Fruit fly (Drosophila melanogaster) whole organism, embryonic: ENCODE results near the gene Wdr59.

Experiments used
- ATbp ChIP-seq: fragments of 200-800 bp; sonication (Bioruptor generic); optimal IDR thresholded peaks from 2 replicates; lab custom pipeline; 2017; ENCODE audit warnings: missing biosample characterization, mild to moderate bottlenecking, missing genetic modification characterization, missing genetic modification reagents
- Antp ChIP-seq: fragments of 200-800 bp; sonication (Bioruptor generic); optimal IDR thresholded peaks from 3 replicates; lab custom pipeline; 2016; ENCODE audit warnings: missing biosample characterization, missing genetic modification characterization
- Asciz ChIP-seq: fragments of 200-800 bp; sonication (Bioruptor generic); optimal IDR thresholded peaks from 2 replicates; lab custom pipeline; 2017; ENCODE audit warnings: missing biosample characterization, mild to moderate bottlenecking, missing genetic modification characterization, missing genetic modification reagents
- Atf-2 ChIP-seq: fragments of 200-800 bp; sonication (Bioruptor generic); optimal IDR thresholded peaks from 2 replicates; lab custom pipeline; 2016; ENCODE audit warnings: missing biosample characterization, missing genetic modification characterization
- C15 ChIP-seq: fragments of 200-800 bp; sonication (Bioruptor generic); IDR thresholded peaks from 3 replicates; pipeline ENCODE4 v1.3.6; 2022; ENCODE audit warnings: missing biosample characterization, missing genetic modification characterization
- CG10209 ChIP-seq: fragments of 200-800 bp; sonication (Bioruptor generic); optimal IDR thresholded peaks from 3 replicates; lab custom pipeline; 2017; ENCODE audit warnings: missing biosample characterization, mild to moderate bottlenecking, missing genetic modification characterization, missing genetic modification reagents
- CG10267 ChIP-seq: fragments of 200-800 bp; sonication (Bioruptor generic); optimal IDR thresholded peaks from 2 replicates; lab custom pipeline; 2018; ENCODE audit warnings: missing biosample characterization, mild to moderate bottlenecking, missing genetic modification characterization, moderate library complexity
- CG11247 ChIP-seq: fragments of 200-800 bp; sonication (Bioruptor generic); IDR thresholded peaks from 2 replicates; pipeline ENCODE4 v1.3.6; 2022; ENCODE audit warnings: missing biosample characterization, missing genetic modification characterization
- CG11504 ChIP-seq: fragments of 200-800 bp; sonication (Bioruptor generic); optimal IDR thresholded peaks from 3 replicates; lab custom pipeline; 2019; ENCODE audit warnings: missing biosample characterization, mild to moderate bottlenecking, missing genetic modification characterization, moderate library complexity
- CG11560 ChIP-seq: fragments of 200-800 bp; sonication (Bioruptor generic); IDR thresholded peaks from 3 replicates; pipeline ENCODE4 v1.3.6; 2022; ENCODE audit warnings: missing biosample characterization, missing genetic modification characterization
- CG16815 ChIP-seq: fragments of 200-800 bp; sonication (Bioruptor generic); optimal IDR thresholded peaks from 3 replicates; lab custom pipeline; 2017; ENCODE audit warnings: missing biosample characterization, mild to moderate bottlenecking, missing genetic modification characterization
- CG17359 ChIP-seq: fragments of 200-800 bp; sonication (Bioruptor generic); optimal IDR thresholded peaks from 3 replicates; lab custom pipeline; 2018; ENCODE audit warnings: missing biosample characterization, mild to moderate bottlenecking, missing genetic modification characterization, moderate library complexity
- CG17802 ChIP-seq: fragments of 200-800 bp; sonication (Bioruptor generic); optimal IDR thresholded peaks from 2 replicates; lab custom pipeline; 2018; ENCODE audit warnings: missing biosample characterization, mild to moderate bottlenecking, missing genetic modification characterization, moderate library complexity
- CG18262 ChIP-seq: fragments of 200-800 bp; optimal IDR thresholded peaks from 3 replicates; lab custom pipeline; 2019; ENCODE audit warnings: missing biosample characterization, mild to moderate bottlenecking, missing genetic modification characterization, moderate library complexity
- CG18619 ChIP-seq: fragments of 200-800 bp; sonication (Bioruptor generic); optimal IDR thresholded peaks from 3 replicates; lab custom pipeline; 2017; ENCODE audit warnings: missing biosample characterization, mild to moderate bottlenecking, missing genetic modification characterization
- CG30431 ChIP-seq: fragments of 200-800 bp; sonication (Bioruptor generic); optimal IDR thresholded peaks from 2 replicates; lab custom pipeline; 2017; ENCODE audit warnings: missing biosample characterization, missing genetic modification characterization
- CG31224 ChIP-seq: fragments of 200-800 bp; sonication (Bioruptor generic); IDR thresholded peaks from 2 replicates; pipeline ENCODE4 v1.3.6; 2022; ENCODE audit warnings: missing biosample characterization, missing genetic modification characterization
- CG32532 ChIP-seq: fragments of 200-800 bp; sonication (Bioruptor generic); IDR thresholded peaks from 2 replicates; pipeline ENCODE4 v1.3.6; 2022; ENCODE audit warnings: missing biosample characterization, missing genetic modification characterization
- CG33213 ChIP-seq: fragments of 200-800 bp; sonication (Bioruptor generic); optimal IDR thresholded peaks from 3 replicates; lab custom pipeline; 2016; ENCODE audit warnings: missing biosample characterization, missing genetic modification characterization
- CG34224 ChIP-seq: fragments of 200-800 bp; sonication (Bioruptor generic); IDR thresholded peaks from 3 replicates; pipeline ENCODE4 v1.3.6; 2022; ENCODE audit warnings: missing biosample characterization, missing genetic modification characterization; ENCODE audit not compliant: partially characterized antibody
- CG3847 ChIP-seq: fragments of 200-800 bp; sonication (Bioruptor generic); IDR thresholded peaks from 2 replicates; pipeline ENCODE4 v1.3.6; 2022; ENCODE audit warnings: missing biosample characterization, missing genetic modification characterization
- CG6689 ChIP-seq: fragments of 200-800 bp; sonication (Bioruptor generic); IDR thresholded peaks from 2 replicates; pipeline ENCODE4 v1.3.6; 2022; ENCODE audit warnings: missing biosample characterization, missing genetic modification characterization
- CG6765 ChIP-seq: fragments of 200-800 bp; sonication (Bioruptor generic); optimal IDR thresholded peaks from 3 replicates; lab custom pipeline; 2017; ENCODE audit warnings: missing biosample characterization, mild to moderate bottlenecking, missing genetic modification characterization
- CG7372 ChIP-seq: fragments of 200-800 bp; sonication (Bioruptor generic); IDR thresholded peaks from 2 replicates; pipeline ENCODE4 v1.3.6; 2022; ENCODE audit warnings: missing biosample characterization, missing genetic modification characterization
- CG7963 ChIP-seq: fragments of 200-800 bp; sonication (Bioruptor generic); IDR thresholded peaks from 3 replicates; pipeline ENCODE4 v1.3.6; 2022; ENCODE audit warnings: missing biosample characterization, missing genetic modification characterization; ENCODE audit not compliant: partially characterized antibody
- CG9609 ChIP-seq: fragments of 200-800 bp; sonication (Bioruptor generic); optimal IDR thresholded peaks from 3 replicates; lab custom pipeline; 2016; ENCODE audit warnings: missing biosample characterization, missing genetic modification characterization
- Chrac-16 ChIP-seq: fragments of 200-800 bp; sonication (Bioruptor generic); optimal IDR thresholded peaks from 3 replicates; lab custom pipeline; 2016; ENCODE audit warnings: missing biosample characterization, missing genetic modification characterization
- Deaf1 ChIP-seq: fragments of 200-800 bp; optimal IDR thresholded peaks from 3 replicates; lab custom pipeline; 2019; ENCODE audit warnings: missing biosample characterization, mild to moderate bottlenecking, missing genetic modification characterization, moderate library complexity
- Dll ChIP-seq: fragments of 200-800 bp; sonication (Bioruptor generic); IDR thresholded peaks from 4 replicates; pipeline ENCODE4 v1.3.6; 2022; ENCODE audit warnings: missing biosample characterization, missing genetic modification characterization; ENCODE audit not compliant: partially characterized antibody
- Fer1 ChIP-seq: fragments of 200-800 bp; sonication (Bioruptor generic); optimal IDR thresholded peaks from 2 replicates; lab custom pipeline; 2017; ENCODE audit warnings: missing biosample characterization, mild to moderate bottlenecking, missing genetic modification characterization
- Myb ChIP-seq: fragments of 200-800 bp; sonication (Bioruptor generic); optimal IDR thresholded peaks from 2 replicates; lab custom pipeline; 2016; ENCODE audit warnings: missing biosample characterization, missing genetic modification characterization
- NC2β ChIP-seq: fragments of 200-800 bp; sonication (Bioruptor generic); optimal IDR thresholded peaks from 2 replicates; lab custom pipeline; 2016; ENCODE audit warnings: missing biosample characterization, missing genetic modification characterization
- Nf-YB ChIP-seq: fragments of 200-800 bp; sonication (Bioruptor generic); optimal IDR thresholded peaks from 3 replicates; lab custom pipeline; 2019; ENCODE audit warnings: missing biosample characterization, mild to moderate bottlenecking, missing genetic modification characterization, moderate library complexity
- Trl ChIP-seq, 3 experiments: fragments of >200 bp in 2 of 3; fragments of 200-800 bp in 1 of 3; sonication (Bioruptor generic) in 1 of 3; optimal IDR thresholded peaks; 2 replicates in 1 of 3; 3 replicates in 2 of 3; lab custom pipeline; 2016 to 2017; ENCODE audit warnings: missing biosample characterization in 1 of 3, missing genetic modification characterization in 1 of 3
- dan ChIP-seq: fragments of 200-800 bp; sonication (Bioruptor generic); IDR thresholded peaks from 2 replicates; pipeline ENCODE4 v1.3.6; 2022; ENCODE audit warnings: missing biosample characterization, missing genetic modification characterization
- fd102C ChIP-seq: fragments of 200-800 bp; sonication (Bioruptor generic); optimal IDR thresholded peaks from 2 replicates; lab custom pipeline; 2018; ENCODE audit warnings: missing biosample characterization, mild to moderate bottlenecking, missing genetic modification characterization, moderate library complexity
- fd96Cb ChIP-seq: fragments of 200-800 bp; sonication (Bioruptor generic); optimal IDR thresholded peaks from 2 replicates; lab custom pipeline; 2018; ENCODE audit warnings: missing biosample characterization, mild to moderate bottlenecking, missing genetic modification characterization, moderate library complexity
- gcm ChIP-seq: fragments of 200-800 bp; sonication (Bioruptor generic); optimal IDR thresholded peaks from 2 replicates; lab custom pipeline; 2019; ENCODE audit warnings: missing biosample characterization, mild to moderate bottlenecking, missing genetic modification characterization, moderate library complexity
- jigr1 ChIP-seq: fragments of 200-800 bp; sonication (Bioruptor generic); IDR thresholded peaks from 3 replicates; pipeline ENCODE4 v1.3.6; 2022; ENCODE audit warnings: missing biosample characterization, missing genetic modification characterization
- kay ChIP-seq: fragments of 200-800 bp; sonication (Bioruptor generic); optimal IDR thresholded peaks from 2 replicates; lab custom pipeline; 2016; ENCODE audit warnings: missing biosample characterization, missing genetic modification characterization
- lilli ChIP-seq: fragments of 200-800 bp; sonication (Bioruptor generic); optimal IDR thresholded peaks from 3 replicates; lab custom pipeline; 2016; ENCODE audit warnings: missing biosample characterization, missing genetic modification characterization
- peb ChIP-seq: fragments of 200-800 bp; sonication (Bioruptor generic); IDR thresholded peaks from 2 replicates; pipeline ENCODE4 v1.3.6; 2022; ENCODE audit warnings: missing biosample characterization, missing genetic modification characterization
- pzg ChIP-seq: fragments of 200-800 bp; sonication (Bioruptor generic); optimal IDR thresholded peaks from 3 replicates; lab custom pipeline; 2018; ENCODE audit warnings: missing biosample characterization, mild to moderate bottlenecking, missing genetic modification characterization, moderate library complexity
- rib ChIP-seq: fragments of 200-800 bp; sonication (Bioruptor generic); IDR thresholded peaks from 2 replicates; pipeline ENCODE4 v1.3.6; 2022; ENCODE audit warnings: missing biosample characterization, missing genetic modification characterization
- run ChIP-seq: fragments of 200-800 bp; sonication (Bioruptor generic); optimal IDR thresholded peaks from 3 replicates; lab custom pipeline; 2018; ENCODE audit warnings: missing biosample characterization, mild to moderate bottlenecking, missing genetic modification characterization
- slp2 ChIP-seq: fragments of 200-800 bp; sonication (Bioruptor generic); optimal IDR thresholded peaks from 2 replicates; lab custom pipeline; 2016; ENCODE audit warnings: missing biosample characterization, missing genetic modification characterization
- so ChIP-seq: fragments of 200-800 bp; sonication (Bioruptor generic); IDR thresholded peaks from 3 replicates; pipeline ENCODE4 v1.3.6; 2022; ENCODE audit warnings: missing biosample characterization, missing genetic modification characterization
- tap ChIP-seq: fragments of 200-800 bp; optimal IDR thresholded peaks from 3 replicates; lab custom pipeline; 2019; ENCODE audit warnings: missing biosample characterization, mild to moderate bottlenecking, missing genetic modification characterization, moderate library complexity
- trh ChIP-seq: fragments of 200-800 bp; sonication (Bioruptor generic); optimal IDR thresholded peaks from 2 replicates; lab custom pipeline; 2016; ENCODE audit warnings: missing biosample characterization, missing genetic modification characterization
- vvl ChIP-seq: fragments of 200-800 bp; sonication (Bioruptor generic); IDR thresholded peaks from 2 replicates; pipeline ENCODE4 v1.3.6; 2022; ENCODE audit warnings: missing biosample characterization, missing genetic modification characterization

The Wdr59 gene

DNA sequence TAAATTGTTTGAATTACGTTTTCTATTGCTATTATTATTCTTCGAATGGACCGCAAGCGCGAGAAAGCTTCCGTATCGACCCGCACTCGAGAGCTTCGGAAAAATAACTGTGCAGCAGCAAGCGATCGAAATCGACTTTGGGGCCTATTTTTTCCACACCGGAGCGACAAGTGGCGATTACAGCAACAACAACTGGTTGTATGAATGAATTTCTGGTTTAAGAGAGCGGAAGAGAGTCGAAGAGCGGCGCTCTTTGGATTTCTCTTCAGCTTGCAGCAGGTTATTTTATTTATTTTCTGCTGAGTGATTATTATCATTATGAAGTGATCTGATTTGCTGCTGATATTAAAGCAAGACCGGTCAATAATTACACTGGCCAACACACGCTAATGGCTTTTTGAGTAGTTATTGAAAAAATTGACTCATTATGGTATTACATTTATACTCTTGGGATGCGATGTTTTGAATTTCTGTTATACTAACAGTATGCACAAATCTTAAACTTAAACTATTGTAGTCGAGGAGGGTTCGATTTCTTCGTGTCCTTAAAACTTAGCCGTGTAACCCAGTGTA is 24.3 kb upstream of the Wdr59 start, which contains the start of gene Samuel (continued):
- TF ChIP-seq CG11504 (tag; lab: Kevin White, UChicago) = peak; percentile 28
- peak; percentile 28; the same call in 1 of the 3 replicates for TF ChIP-seq so (GFP tag; lab: Robert Waterston, UW)
- TF ChIP-seq rib (GFP tag; lab: Robert Waterston, UW) = no peak; the same call in 1 of the 2 replicates
- TF ChIP-seq CG3847 (GFP tag; lab: Robert Waterston, UW) = no peak
- no peak; the same call in none of the 2 replicates for TF ChIP-seq vvl (GFP tag; lab: Robert Waterston, UW)
- peak; percentile 67 for TF ChIP-seq Deaf1 (tag; lab: Kevin White, UChicago)
- TF ChIP-seq pzg = no peak
- no peak for TF ChIP-seq CG10267
- no peak for TF ChIP-seq fd96Cb (tag; lab: Kevin White, UChicago)
- TF ChIP-seq Antp (GFP tag; lab: Kevin White, UChicago) = no peak
- TF ChIP-seq fd102C = no peak
- TF ChIP-seq CG17359 = no peak
- 0 out of 3 replicates have a peak, but pooled peaks have one; percentile 20 for TF ChIP-seq CG7963 (GFP tag; lab: Robert Waterston, UW)
- no peak for TF ChIP-seq Fer1 (GFP tag; lab: Kevin White, UChicago)
- no peak for TF ChIP-seq NC2β (GFP tag; lab: Kevin White, UChicago)
- TF ChIP-seq CG9609 (GFP tag; lab: Kevin White, UChicago) = no peak
- TF ChIP-seq tap (tag; lab: Kevin White, UChicago) = peak; percentile 12
- TF ChIP-seq run = no peak
- TF ChIP-seq CG11560 (tag; lab: Robert Waterston, UW) = no peak
- peak; percentile 73 for TF ChIP-seq Nf-YB (GFP tag; lab: Kevin White, UChicago)
- no peak for TF ChIP-seq peb (GFP tag; lab: Robert Waterston, UW)
- TF ChIP-seq jigr1 (GFP tag; lab: Robert Waterston, UW) = no peak
- TF ChIP-seq ATbp (GFP tag; lab: Kevin White, UChicago) = no peak
- no peak for TF ChIP-seq lilli
- peak; percentile 35; the same call in 1 of the 2 replicates for TF ChIP-seq CG32532 (GFP tag; lab: Robert Waterston, UW)
- no peak for TF ChIP-seq C15 (GFP tag; lab: Robert Waterston, UW)
- TF ChIP-seq CG30431 = no peak
- TF ChIP-seq dan (GFP tag; lab: Robert Waterston, UW) = no peak
- TF ChIP-seq CG7372 (GFP tag; lab: Robert Waterston, UW) = no peak
- TF ChIP-seq kay = no peak
- TF ChIP-seq CG10209 (GFP tag; lab: Kevin White, UChicago) = no peak
- TF ChIP-seq CG34224 = no peak
- no peak for TF ChIP-seq CG18619 (GFP tag; lab: Kevin White, UChicago)
- TF ChIP-seq CG33213 = no peak
- TF ChIP-seq CG6689 (GFP tag; lab: Robert Waterston, UW) = 0 out of 2 replicates have a peak, but pooled peaks have one; percentile 27
- no peak for TF ChIP-seq CG11247 (GFP tag; lab: Robert Waterston, UW)
- no peak for TF ChIP-seq CG31224 (GFP tag; lab: Robert Waterston, UW)
- TF ChIP-seq Chrac-16 (GFP tag; lab: Kevin White, UChicago) = no peak
- TF ChIP-seq gcm = peak; percentile 11
- no peak for TF ChIP-seq Myb
- peak; percentile 23 for TF ChIP-seq CG18262 (tag; lab: Kevin White, UChicago)
- no peak for TF ChIP-seq slp2 (GFP tag; lab: Kevin White, UChicago)
- no peak for TF ChIP-seq CG17802 (tag; lab: Kevin White, UChicago)
- no peak for TF ChIP-seq Atf-2 (GFP tag; lab: Kevin White, UChicago)
- peak; percentile 91 to 93 for TF ChIP-seq Trl (optimal IDR thresholded peaks at IDR 0.05; lab: Kevin White, UChicago)
- peak; percentile 20 for TF ChIP-seq Trl (GFP tag; optimal IDR thresholded peaks at IDR 0.05; lab: Kevin White, UChicago)
- TF ChIP-seq CG16815 (GFP tag; lab: Kevin White, UChicago) = no peak
- no peak for TF ChIP-seq CG6765 (GFP tag; lab: Kevin White, UChicago)
- no peak for TF ChIP-seq Asciz (GFP tag; lab: Kevin White, UChicago)
- TF ChIP-seq Dll (GFP tag; lab: Robert Waterston, UW) = no peak
- no peak for TF ChIP-seq trh (GFP tag; lab: Kevin White, UChicago)
